Fruit fly (Drosophila melanogaster): ENCODE results near the gene CG43867.

- TF ChIP-seq pan (optimal IDR thresholded peaks at IDR 0.05): no peak
- TF ChIP-seq usp (GFP tag; optimal IDR thresholded peaks at IDR 0.05): no peak
- TF ChIP-seq psq (optimal IDR thresholded peaks at IDR 0.05): no peak
- TF ChIP-seq CG8478 (optimal IDR thresholded peaks at IDR 0.05): no peak
These were observed 137.7 kb downstream of the CG43867 start, which contains the start of gene CG13360 for dm6 chrX:790039-790597.
